Worm (Caenorhabditis elegans) whole organism, L3 larva: Measurements from ENCODE around the gene mel-28.

Experiments used
- R02D3.7 ChIP-seq: fragments of 150-350 bp; optimal IDR thresholded peaks from 2 replicates; lab custom pipeline; 2014; ENCODE audit warnings: missing biosample characterization, missing genetic modification characterization
- ZK546.5 ChIP-seq: sonication (generic microtip); optimal IDR thresholded peaks from 2 replicates; lab custom pipeline; 2017; ENCODE audit warnings: missing biosample characterization, missing genetic modification characterization
- aly-2 ChIP-seq: fragments of 150-350 bp; optimal IDR thresholded peaks from 2 replicates; lab custom pipeline; 2014; ENCODE audit warnings: missing biosample characterization, missing genetic modification characterization
- ama-1 ChIP-seq: fragments of 150-350 bp; optimal IDR thresholded peaks from 2 replicates; lab custom pipeline; 2018
- ceh-16 ChIP-seq: sonication (generic microtip); optimal IDR thresholded peaks from 2 replicates; lab custom pipeline; 2017; ENCODE audit warnings: missing biosample characterization, missing genetic modification characterization
- ceh-28 ChIP-seq: fragments of 150-350 bp; optimal IDR thresholded peaks from 2 replicates; lab custom pipeline; 2014; ENCODE audit warnings: missing biosample characterization, missing genetic modification reagents, missing genetic modification characterization
- ceh-82 ChIP-seq: fragments of 150-350 bp; optimal IDR thresholded peaks from 2 replicates; lab custom pipeline; 2014; ENCODE audit warnings: missing biosample characterization, missing genetic modification characterization
- ceh-9 ChIP-seq: sonication (generic microtip); optimal IDR thresholded peaks from 2 replicates; lab custom pipeline; 2018; ENCODE audit warnings: missing biosample characterization, missing genetic modification characterization
- daf-12 ChIP-seq: fragments of 150-350 bp; optimal IDR thresholded peaks from 2 replicates; lab custom pipeline; 2014; ENCODE audit warnings: missing biosample characterization, missing genetic modification reagents, missing genetic modification characterization
- egl-27 ChIP-seq: sonication (generic microtip); optimal IDR thresholded peaks from 4 replicates; lab custom pipeline; 2017; ENCODE audit warnings: missing biosample characterization, missing genetic modification reagents, missing genetic modification characterization
- egl-5 ChIP-seq: fragments of 150-350 bp; optimal IDR thresholded peaks from 2 replicates; lab custom pipeline; 2017; ENCODE audit warnings: missing biosample characterization, missing genetic modification reagents, missing genetic modification characterization, inconsistent platforms
- elt-1 ChIP-seq: fragments of 150-350 bp; optimal IDR thresholded peaks from 2 replicates; lab custom pipeline; 2014; ENCODE audit warnings: missing biosample characterization, missing genetic modification characterization
- elt-2 ChIP-seq: sonication (generic microtip); optimal IDR thresholded peaks from 2 replicates; lab custom pipeline; 2016; ENCODE audit warnings: missing genetic modification reagents, mild to moderate bottlenecking, missing genetic modification characterization, missing compliant biosample characterization
- elt-3 ChIP-seq, 3 experiments: fragments of 150-350 bp in 1 of 3; sonication (generic microtip) in 2 of 3; optimal IDR thresholded peaks; 2 replicates in 2 of 3; 4 replicates in 1 of 3; lab custom pipeline; 2014 to 2017; ENCODE audit warnings: missing biosample characterization in 3 of 3, missing genetic modification characterization in 3 of 3
- eor-1 ChIP-seq, 2 experiments: fragments of 150-350 bp; optimal IDR thresholded peaks; 2 replicates each; lab custom pipeline; 2014 to 2018; ENCODE audit warnings: missing biosample characterization in 2 of 2, missing genetic modification characterization in 2 of 2
- fkh-10 ChIP-seq: sonication (generic microtip); optimal IDR thresholded peaks from 2 replicates; lab custom pipeline; 2017; ENCODE audit warnings: missing biosample characterization, missing genetic modification reagents, missing genetic modification characterization
- fkh-2 ChIP-seq: fragments of 150-350 bp; optimal IDR thresholded peaks from 2 replicates; lab custom pipeline; 2014; ENCODE audit warnings: missing biosample characterization, missing genetic modification reagents, missing genetic modification characterization
- fos-1 ChIP-seq: fragments of 150-350 bp; optimal IDR thresholded peaks from 2 replicates; lab custom pipeline; 2014; ENCODE audit warnings: missing biosample characterization, missing genetic modification characterization
- hmg-11 ChIP-seq: sonication (generic microtip); optimal IDR thresholded peaks from 2 replicates; lab custom pipeline; 2016; ENCODE audit warnings: missing genetic modification characterization, missing compliant biosample characterization
- jun-1 ChIP-seq: fragments of 150-350 bp; optimal IDR thresholded peaks from 2 replicates; lab custom pipeline; 2014; ENCODE audit warnings: missing biosample characterization, missing genetic modification reagents, missing genetic modification characterization
- lin-15B ChIP-seq: fragments of 150-350 bp; optimal IDR thresholded peaks from 2 replicates; lab custom pipeline; 2014; ENCODE audit warnings: missing biosample characterization, missing genetic modification characterization
- lin-39 ChIP-seq: fragments of 150-350 bp; optimal IDR thresholded peaks from 2 replicates; lab custom pipeline; 2018; ENCODE audit warnings: missing biosample characterization, missing genetic modification reagents, missing genetic modification characterization
- lsy-12 ChIP-seq: sonication (generic microtip); optimal IDR thresholded peaks from 2 replicates; lab custom pipeline; 2016; ENCODE audit warnings: mild to moderate bottlenecking, missing genetic modification characterization, missing compliant biosample characterization
- mdl-1 ChIP-seq: fragments of 150-350 bp; optimal IDR thresholded peaks from 2 replicates; lab custom pipeline; 2014; ENCODE audit warnings: missing biosample characterization, missing genetic modification characterization
- mml-1 ChIP-seq: fragments of 150-350 bp; sonication (generic microtip); optimal IDR thresholded peaks from 3 replicates; lab custom pipeline; 2014; ENCODE audit warnings: missing biosample characterization, missing genetic modification characterization
- nfya-1 ChIP-seq: sonication (generic microtip); optimal IDR thresholded peaks from 2 replicates; lab custom pipeline; 2017; ENCODE audit warnings: missing genetic modification characterization, mild to moderate bottlenecking, missing compliant biosample characterization, antibody characterized with exemption, moderate library complexity; ENCODE audit not compliant: insufficient read depth
- nhr-11 ChIP-seq: fragments of 150-350 bp; optimal IDR thresholded peaks from 2 replicates; lab custom pipeline; 2014; ENCODE audit warnings: missing biosample characterization, missing genetic modification characterization
- nhr-12 ChIP-seq: fragments of 150-350 bp; optimal IDR thresholded peaks from 2 replicates; lab custom pipeline; 2014; ENCODE audit warnings: missing biosample characterization, missing genetic modification characterization
- nhr-23 ChIP-seq: fragments of 150-350 bp; optimal IDR thresholded peaks from 2 replicates; lab custom pipeline; 2014; ENCODE audit warnings: missing biosample characterization, missing genetic modification reagents, missing genetic modification characterization
- nhr-237 ChIP-seq: fragments of 150-350 bp; optimal IDR thresholded peaks from 2 replicates; lab custom pipeline; 2014; ENCODE audit warnings: missing biosample characterization, missing genetic modification characterization
- nhr-25 ChIP-seq: sonication (generic microtip); optimal IDR thresholded peaks from 2 replicates; lab custom pipeline; 2017; ENCODE audit warnings: missing biosample characterization, missing genetic modification characterization
- nhr-28 ChIP-seq: fragments of 150-350 bp; optimal IDR thresholded peaks from 2 replicates; lab custom pipeline; 2014; ENCODE audit warnings: missing biosample characterization, missing genetic modification characterization
- nhr-43 ChIP-seq: sonication (generic microtip); optimal IDR thresholded peaks from 2 replicates; lab custom pipeline; 2016; ENCODE audit warnings: mild to moderate bottlenecking, missing genetic modification characterization, missing compliant biosample characterization; ENCODE audit not compliant: poor library complexity, severe bottlenecking
- nhr-67 ChIP-seq: fragments of 150-350 bp; optimal IDR thresholded peaks from 2 replicates; lab custom pipeline; 2014; ENCODE audit warnings: missing biosample characterization, missing genetic modification characterization
- nhr-76 ChIP-seq: fragments of 150-350 bp; sonication (generic microtip); optimal IDR thresholded peaks from 5 replicates; lab custom pipeline; 2014; ENCODE audit warnings: missing biosample characterization, missing genetic modification characterization
- nhr-77 ChIP-seq: fragments of 150-350 bp; optimal IDR thresholded peaks from 2 replicates; lab custom pipeline; 2014; ENCODE audit warnings: missing biosample characterization, missing genetic modification characterization
- pha-4 ChIP-seq: fragments of 150-350 bp; optimal IDR thresholded peaks from 2 replicates; lab custom pipeline; 2014; ENCODE audit warnings: missing biosample characterization, missing genetic modification reagents, missing genetic modification characterization
- pqm-1 ChIP-seq: fragments of 150-350 bp; optimal IDR thresholded peaks from 2 replicates; lab custom pipeline; 2017; ENCODE audit warnings: missing biosample characterization, missing genetic modification characterization, inconsistent platforms
- sea-2 ChIP-seq: fragments of 150-350 bp; sonication (generic microtip); optimal IDR thresholded peaks from 4 replicates; lab custom pipeline; 2014; ENCODE audit warnings: missing biosample characterization, missing genetic modification reagents, missing genetic modification characterization
- skn-1 ChIP-seq: fragments of 150-350 bp; optimal IDR thresholded peaks from 2 replicates; lab custom pipeline; 2014; ENCODE audit warnings: missing biosample characterization, missing genetic modification characterization
- snpc-4 ChIP-seq: fragments of 150-350 bp; optimal IDR thresholded peaks from 2 replicates; lab custom pipeline; 2014; ENCODE audit warnings: missing biosample characterization, missing genetic modification characterization
- tbx-2 ChIP-seq: sonication (generic microtip); optimal IDR thresholded peaks from 2 replicates; lab custom pipeline; 2016; ENCODE audit warnings: mild to moderate bottlenecking, missing genetic modification characterization, missing compliant biosample characterization
- unc-39 ChIP-seq: sonication (generic microtip); optimal IDR thresholded peaks from 4 replicates; lab custom pipeline; 2017; ENCODE audit warnings: missing biosample characterization, missing genetic modification characterization
- unc-62 ChIP-seq: fragments of 150-350 bp; sonication (generic microtip); optimal IDR thresholded peaks from 4 replicates; lab custom pipeline; 2014; ENCODE audit warnings: missing biosample characterization, missing genetic modification reagents, missing genetic modification characterization
- zag-1 ChIP-seq: fragments of 150-350 bp; optimal IDR thresholded peaks from 2 replicates; lab custom pipeline; 2014; ENCODE audit warnings: missing biosample characterization, missing genetic modification characterization
- ztf-11 ChIP-seq: fragments of 150-350 bp; optimal IDR thresholded peaks from 2 replicates; lab custom pipeline; 2014; ENCODE audit warnings: missing biosample characterization, missing genetic modification characterization
- ztf-4 ChIP-seq: fragments of 150-350 bp; optimal IDR thresholded peaks from 2 replicates; lab custom pipeline; 2014; ENCODE audit warnings: missing biosample characterization, missing genetic modification characterization

Gene mel-28

DNA sequence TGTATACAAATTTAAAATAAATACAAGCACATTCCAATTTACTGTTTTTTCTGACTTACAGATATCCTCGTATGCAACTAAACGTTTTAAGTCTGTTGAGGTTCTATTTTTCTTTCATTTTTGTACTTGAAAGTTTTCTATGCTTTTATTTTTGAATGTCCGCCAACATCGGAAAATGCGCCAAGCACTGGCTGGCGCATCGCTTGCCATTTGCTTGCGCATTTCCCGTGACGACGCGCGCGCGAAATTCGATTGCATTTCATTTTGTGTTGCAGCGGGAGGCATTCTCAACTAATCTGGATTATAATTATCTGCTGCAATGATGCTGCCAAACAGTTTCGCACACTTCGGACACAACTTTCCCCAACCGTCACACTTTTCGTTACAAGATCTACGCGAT, 28.9 kb upstream of the mel-28 start, which contains the start of gene fbxl-2:
fbxl-2 (plus strand) TSS at position 278 of the 400 bp plus-strand sequence.
- TF ChIP-seq pqm-1 (tag; lab: Kevin White, UChicago) (peak; percentile 47), hmg-11 (peak; percentile 83), nhr-77 (tag; lab: Kevin White, UChicago) (peak; percentile 84), ZK546.5 (peak; percentile 10), fkh-2 (no peak), daf-12 (tag; lab: Kevin White, UChicago) (no peak), mdl-1 (tag; lab: Kevin White, UChicago) (no peak), elt-3 (tag; optimal IDR thresholded peaks at IDR 0.05; lab: Kevin White, UChicago) (peak in 2 of 3 experiments; percentile 60 to 70), nhr-12 (tag; lab: Kevin White, UChicago) (no peak), ztf-4 (tag; lab: Kevin White, UChicago) (peak; percentile 81), egl-27 (tag; lab: Kevin White, UChicago) (no peak), ceh-28 (tag; lab: Kevin White, UChicago) (peak; percentile 88), pha-4 (tag; lab: Kevin White, UChicago) (peak; percentile 98), nhr-25 (tag; lab: Kevin White, UChicago) (peak; percentile 99), snpc-4 (tag; lab: Kevin White, UChicago) (peak; percentile 91), ceh-16 (no peak), ceh-82 (tag; lab: Kevin White, UChicago) (peak; percentile 65), unc-39 (tag; lab: Kevin White, UChicago) (no peak), nhr-67 (tag; lab: Kevin White, UChicago) (no peak), nfya-1 (tag; lab: Kevin White, UChicago) (peak; percentile 97), lin-15B (peak; percentile 98), nhr-28 (no peak), eor-1 (tag; optimal IDR thresholded peaks at IDR 0.05; lab: Kevin White, UChicago) (no peak), zag-1 (tag; lab: Kevin White, UChicago) (no peak), elt-2 (peak; percentile 76), tbx-2 (tag; lab: Kevin White, UChicago) (peak; percentile 91), aly-2 (tag; lab: Kevin White, UChicago) (no peak), egl-5 (tag; lab: Kevin White, UChicago) (peak; percentile 96), nhr-43 (tag; lab: Kevin White, UChicago) (peak; percentile 96), nhr-237 (no peak), skn-1 (tag; lab: Kevin White, UChicago) (peak; percentile 60), nhr-11 (tag; lab: Kevin White, UChicago) (peak; percentile 71), elt-1 (tag; lab: Kevin White, UChicago) (peak; percentile 65), lsy-12 (tag; lab: Kevin White, UChicago) (peak; percentile 94), nhr-76 (tag; lab: Kevin White, UChicago) (peak; percentile 13), sea-2 (GFP tag; lab: Kevin White, UChicago) (no peak), R02D3.7 (peak; percentile 97), fkh-10 (GFP tag; lab: Kevin White, UChicago) (peak; percentile 47), lin-39 (tag; lab: Kevin White, UChicago) (peak; percentile 99), nhr-23 (tag; lab: Kevin White, UChicago) (peak; percentile 96), jun-1 (tag; lab: Kevin White, UChicago) (peak; percentile 89), ztf-11 (tag; lab: Kevin White, UChicago) (no peak), ceh-9 (no peak), mml-1 (tag; lab: Kevin White, UChicago) (no peak), ama-1 (lab: Kevin White, UChicago) (peak; percentile 68), unc-62 (GFP tag; lab: Kevin White, UChicago) (peak; percentile 5), fos-1 (tag; lab: Kevin White, UChicago) (peak; percentile 67)
